Worm (Caenorhabditis elegans): Measurements from ENCODE around the gene F47D12.3.

The F47D12.3 gene

ce11 chrIII:6298131-6298530, at the start of gene F47D12.3:
F47D12.3 (plus strand) TSS chrIII:6298461.
- TF ChIP-seq nhr-12 (tag; optimal IDR thresholded peaks at IDR 0.05) (no peak), snpc-4 (tag; optimal IDR thresholded peaks at IDR 0.05) (no peak), elt-3 (tag; optimal IDR thresholded peaks at IDR 0.05) (no peak), ztf-11 (tag; optimal IDR thresholded peaks at IDR 0.05) (no peak), ces-1 (GFP tag; optimal IDR thresholded peaks at IDR 0.05) (no peak), flh-1 (GFP tag; optimal IDR thresholded peaks at IDR 0.05) (no peak), pha-4 (tag; optimal IDR thresholded peaks at IDR 0.05) (no peak), ham-2 (GFP tag; optimal IDR thresholded peaks at IDR 0.05) (no peak), nhr-28 (tag; optimal IDR thresholded peaks at IDR 0.05) (no peak), bed-3 (GFP tag; optimal IDR thresholded peaks at IDR 0.05) (no peak), mls-2 (tag; optimal IDR thresholded peaks at IDR 0.05) (no peak)

ce11 chrIII:6251511-6251910, 46.8 kb upstream of the F47D12.3 start, which contains the start of gene amdh-1:
amdh-1 (plus strand) TSS chrIII:6251811.
- TF ChIP-seq cnd-1 (tag; optimal IDR thresholded peaks at IDR 0.05) (no peak), zip-8 (tag; optimal IDR thresholded peaks at IDR 0.05) (no peak)

- TF ChIP-seq snpc-4 (tag; optimal IDR thresholded peaks at IDR 0.05) = no peak
- TF ChIP-seq sptf-1 (tag; optimal IDR thresholded peaks at IDR 0.05) = no peak
- TF ChIP-seq unc-62 (GFP tag; optimal IDR thresholded peaks at IDR 0.05) = no peak
- TF ChIP-seq flh-1 (GFP tag; optimal IDR thresholded peaks at IDR 0.05) = no peak
- TF ChIP-seq pha-4 (tag; optimal IDR thresholded peaks at IDR 0.05) = no peak
- TF ChIP-seq M03D4.4 (tag; optimal IDR thresholded peaks at IDR 0.05) = no peak
- TF ChIP-seq nhr-76 (tag; optimal IDR thresholded peaks at IDR 0.05) = no peak
- TF ChIP-seq zip-8 (tag; optimal IDR thresholded peaks at IDR 0.05) = no peak
- TF ChIP-seq mab-5 (tag; optimal IDR thresholded peaks at IDR 0.05) = no peak
These were observed 43.5 kb upstream of the F47D12.3 start, which contains the start of gene srg-8 for ce11 chrIII:6254737-6255136. srg-8 (minus strand) TSS chrIII:6254837.

ce11 chrIII:6256675-6257074, 41.6 kb upstream of the F47D12.3 start, which contains the start of gene srg-9:
srg-9 (minus strand) TSS chrIII:6256775.
- no peak for TF ChIP-seq ham-2 (GFP tag; optimal IDR thresholded peaks at IDR 0.05)
- TF ChIP-seq ces-1 (GFP tag; optimal IDR thresholded peaks at IDR 0.05) = no peak
- TF ChIP-seq elt-3 (tag; optimal IDR thresholded peaks at IDR 0.05) = no peak
- TF ChIP-seq nhr-2 (tag; optimal IDR thresholded peaks at IDR 0.05) = no peak
- no peak for TF ChIP-seq flh-1 (GFP tag; optimal IDR thresholded peaks at IDR 0.05)
- no peak for TF ChIP-seq M03D4.4 (tag; optimal IDR thresholded peaks at IDR 0.05)
- TF ChIP-seq lin-13 (tag; optimal IDR thresholded peaks at IDR 0.05) = no peak
- TF ChIP-seq unc-39 (tag; optimal IDR thresholded peaks at IDR 0.05) = no peak
- no peak for TF ChIP-seq cnd-1 (tag; optimal IDR thresholded peaks at IDR 0.05)
- no peak for TF ChIP-seq snpc-4 (tag; optimal IDR thresholded peaks at IDR 0.05)
- no peak for TF ChIP-seq ceh-43 (GFP tag; optimal IDR thresholded peaks at IDR 0.05)
- TF ChIP-seq sptf-1 (tag; optimal IDR thresholded peaks at IDR 0.05) = no peak
- TF ChIP-seq unc-120 (tag; optimal IDR thresholded peaks at IDR 0.05; ENCODE audit: poor library complexity, severe bottlenecking) = no peak
- no peak for TF ChIP-seq nhr-237 (tag; optimal IDR thresholded peaks at IDR 0.05)
- no peak for TF ChIP-seq mab-5 (tag; optimal IDR thresholded peaks at IDR 0.05)
- no peak for TF ChIP-seq unc-62 (GFP tag; optimal IDR thresholded peaks at IDR 0.05)
- no peak for TF ChIP-seq lsy-2 (tag; optimal IDR thresholded peaks at IDR 0.05)
- TF ChIP-seq zip-8 (tag; optimal IDR thresholded peaks at IDR 0.05) = no peak

- TF ChIP-seq cnd-1 (tag; optimal IDR thresholded peaks at IDR 0.05) (no peak), tbx-8 (GFP tag; optimal IDR thresholded peaks at IDR 0.05) (no peak), sptf-1 (tag; optimal IDR thresholded peaks at IDR 0.05) (no peak), ces-1 (GFP tag; optimal IDR thresholded peaks at IDR 0.05) (no peak), ceh-43 (GFP tag; optimal IDR thresholded peaks at IDR 0.05) (no peak), unc-39 (tag; optimal IDR thresholded peaks at IDR 0.05) (no peak), nhr-12 (tag; optimal IDR thresholded peaks at IDR 0.05) (no peak), lin-32 (GFP tag; optimal IDR thresholded peaks at IDR 0.05) (no peak), lin-13 (tag; optimal IDR thresholded peaks at IDR 0.05) (no peak), elt-1 (tag; optimal IDR thresholded peaks at IDR 0.05; ENCODE audit: borderline replicate concordance, insufficient read depth) (no peak), ceh-83 (GFP tag; optimal IDR thresholded peaks at IDR 0.05) (no peak), pha-4 (tag; optimal IDR thresholded peaks at IDR 0.05) (no peak), flh-1 (GFP tag; optimal IDR thresholded peaks at IDR 0.05) (no peak), unc-62 (GFP tag; optimal IDR thresholded peaks at IDR 0.05) (no peak), nhr-237 (tag; optimal IDR thresholded peaks at IDR 0.05) (no peak), mls-2 (tag; optimal IDR thresholded peaks at IDR 0.05) (no peak), blmp-1 (tag; optimal IDR thresholded peaks at IDR 0.05) (no peak)
These were observed 40.0 kb upstream of the F47D12.3 start, which contains the start of gene srg-1 for ce11 chrIII:6258262-6258661. srg-1 (minus strand) TSS chrIII:6258362.

Data from whole organism, mixed stage, embryonic.